Worm (Caenorhabditis elegans) whole organism, L2 larva: ENCODE results near the gene pssy-1.
"Not testable (repeated sequence)": the region's sequence is repeated elsewhere in the genome, so short reads cannot be mapped to it uniquely, and the experiment has no call there.

Experiments used
- C34F6.9 ChIP-seq: fragments of 150-350 bp; optimal IDR thresholded peaks from 2 replicates; lab custom pipeline; 2014; ENCODE audit warnings: missing biosample characterization, missing genetic modification characterization
- F13H6.1 ChIP-seq: sonication (generic microtip); optimal IDR thresholded peaks from 2 replicates; lab custom pipeline; 2016; ENCODE audit warnings: missing genetic modification characterization, missing compliant biosample characterization
- R02D3.7 ChIP-seq: fragments of 150-350 bp; optimal IDR thresholded peaks from 2 replicates; lab custom pipeline; 2014; ENCODE audit warnings: missing biosample characterization, missing genetic modification characterization
- ZK546.5 ChIP-seq: sonication (generic microtip); optimal IDR thresholded peaks from 2 replicates; lab custom pipeline; 2017; ENCODE audit warnings: missing biosample characterization, missing genetic modification characterization
- alr-1 ChIP-seq: fragments of 150-350 bp; optimal IDR thresholded peaks from 2 replicates; lab custom pipeline; 2014; ENCODE audit warnings: missing biosample characterization, missing genetic modification characterization
- aly-2 ChIP-seq: fragments of 150-350 bp; optimal IDR thresholded peaks from 2 replicates; lab custom pipeline; 2014; ENCODE audit warnings: missing biosample characterization, missing genetic modification characterization
- blmp-1 ChIP-seq: sonication (generic microtip); optimal IDR thresholded peaks from 2 replicates; lab custom pipeline; 2017; ENCODE audit warnings: missing genetic modification characterization, mild to moderate bottlenecking, missing compliant biosample characterization, antibody characterized with exemption, moderate library complexity; ENCODE audit not compliant: insufficient read depth
- ceh-16 ChIP-seq: fragments of 150-350 bp; optimal IDR thresholded peaks from 2 replicates; lab custom pipeline; 2014; ENCODE audit warnings: missing biosample characterization, missing genetic modification characterization
- ceh-82 ChIP-seq: fragments of 150-350 bp; optimal IDR thresholded peaks from 2 replicates; lab custom pipeline; 2014; ENCODE audit warnings: missing biosample characterization, missing genetic modification characterization
- crh-2 ChIP-seq: sonication (generic microtip); optimal IDR thresholded peaks from 2 replicates; lab custom pipeline; 2017; ENCODE audit warnings: missing biosample characterization, missing genetic modification characterization
- elt-1 ChIP-seq: fragments of 150-350 bp; optimal IDR thresholded peaks from 2 replicates; lab custom pipeline; 2014; ENCODE audit warnings: missing biosample characterization, missing genetic modification characterization
- elt-3 ChIP-seq: sonication (generic microtip); optimal IDR thresholded peaks from 2 replicates; lab custom pipeline; 2017; ENCODE audit warnings: missing biosample characterization, missing genetic modification characterization
- fos-1 ChIP-seq: fragments of 150-350 bp; optimal IDR thresholded peaks from 2 replicates; lab custom pipeline; 2014; ENCODE audit warnings: missing biosample characterization, missing genetic modification characterization
- gmeb-1 ChIP-seq: fragments of 150-350 bp; optimal IDR thresholded peaks from 2 replicates; lab custom pipeline; 2014; ENCODE audit warnings: missing biosample characterization, missing genetic modification characterization
- lin-11 ChIP-seq: fragments of 150-350 bp; sonication (generic microtip); optimal IDR thresholded peaks from 2 replicates; lab custom pipeline; 2014; ENCODE audit warnings: missing biosample characterization, missing genetic modification characterization, inconsistent platforms, mixed read lengths
- lin-13 ChIP-seq: fragments of 150-350 bp; optimal IDR thresholded peaks from 2 replicates; lab custom pipeline; 2014; ENCODE audit warnings: missing biosample characterization, missing genetic modification reagents, missing genetic modification characterization
- lsy-2 ChIP-seq, 2 experiments: fragments of 150-350 bp in 1 of 2; sonication (generic microtip) in 1 of 2; optimal IDR thresholded peaks; 2 replicates each; lab custom pipeline; 2014 to 2017; ENCODE audit warnings: missing biosample characterization in 2 of 2, missing genetic modification characterization in 2 of 2
- mbf-1 ChIP-seq: sonication (generic microtip); optimal IDR thresholded peaks from 2 replicates; lab custom pipeline; 2017; ENCODE audit warnings: missing biosample characterization, missing genetic modification characterization
- mdl-1 ChIP-seq, 2 experiments: fragments of 150-350 bp in 1 of 2; sonication (generic microtip) in 1 of 2; optimal IDR thresholded peaks; 2 replicates each; lab custom pipeline; 2017; ENCODE audit warnings: missing biosample characterization in 2 of 2, missing genetic modification characterization in 2 of 2
- nhr-10 ChIP-seq: sonication (generic microtip); optimal IDR thresholded peaks from 2 replicates; lab custom pipeline; 2017; ENCODE audit warnings: missing biosample characterization, missing genetic modification characterization
- nhr-11 ChIP-seq: fragments of 150-350 bp; optimal IDR thresholded peaks from 2 replicates; lab custom pipeline; 2014; ENCODE audit warnings: missing biosample characterization, missing genetic modification characterization
- nhr-12 ChIP-seq: fragments of 150-350 bp; optimal IDR thresholded peaks from 2 replicates; lab custom pipeline; 2014; ENCODE audit warnings: missing biosample characterization, missing genetic modification characterization
- nhr-129 ChIP-seq: fragments of 150-350 bp; optimal IDR thresholded peaks from 2 replicates; lab custom pipeline; 2014; ENCODE audit warnings: missing biosample characterization, missing genetic modification characterization
- nhr-21 ChIP-seq: fragments of 150-350 bp; optimal IDR thresholded peaks from 2 replicates; lab custom pipeline; 2014; ENCODE audit warnings: missing biosample characterization, missing genetic modification characterization
- nhr-23 ChIP-seq: fragments of 150-350 bp; optimal IDR thresholded peaks from 2 replicates; lab custom pipeline; 2014; ENCODE audit warnings: missing biosample characterization, missing genetic modification reagents, missing genetic modification characterization
- nhr-25 ChIP-seq: fragments of 150-350 bp; sonication (generic microtip); optimal IDR thresholded peaks from 3 replicates; lab custom pipeline; 2014; ENCODE audit warnings: missing biosample characterization, missing genetic modification characterization
- nhr-6 ChIP-seq: fragments of 150-350 bp; optimal IDR thresholded peaks from 2 replicates; lab custom pipeline; 2014; ENCODE audit warnings: missing biosample characterization, missing genetic modification characterization
- nhr-77 ChIP-seq: fragments of 150-350 bp; optimal IDR thresholded peaks from 2 replicates; lab custom pipeline; 2014; ENCODE audit warnings: missing biosample characterization, missing genetic modification characterization
- peb-1 ChIP-seq: fragments of 150-350 bp; optimal IDR thresholded peaks from 2 replicates; lab custom pipeline; 2014; ENCODE audit warnings: missing biosample characterization, missing genetic modification characterization
- sem-4 ChIP-seq: fragments of 150-350 bp; optimal IDR thresholded peaks from 2 replicates; lab custom pipeline; 2014; ENCODE audit warnings: missing biosample characterization, missing genetic modification reagents, missing genetic modification characterization
- skn-1 ChIP-seq: sonication (generic microtip); optimal IDR thresholded peaks from 2 replicates; lab custom pipeline; 2017; ENCODE audit warnings: missing biosample characterization, missing genetic modification characterization
- sma-9 ChIP-seq, 2 experiments: fragments of 150-350 bp in 1 of 2; sonication (generic microtip) in 1 of 2; optimal IDR thresholded peaks; 2 replicates each; lab custom pipeline; 2014 to 2016; ENCODE audit warnings: missing genetic modification characterization in 2 of 2, mild to moderate bottlenecking in 1 of 2, missing biosample characterization in 1 of 2, missing compliant biosample characterization in 1 of 2, missing genetic modification reagents in 1 of 2, moderate library complexity in 1 of 2
- snpc-4 ChIP-seq: fragments of 150-350 bp; optimal IDR thresholded peaks from 2 replicates; lab custom pipeline; 2014; ENCODE audit warnings: missing biosample characterization, missing genetic modification characterization
- unc-39 ChIP-seq: fragments of 150-350 bp; optimal IDR thresholded peaks from 2 replicates; lab custom pipeline; 2014; ENCODE audit warnings: missing biosample characterization, missing genetic modification characterization
- unc-55 ChIP-seq: fragments of 150-350 bp; sonication (generic microtip); optimal IDR thresholded peaks from 3 replicates; lab custom pipeline; 2014; ENCODE audit warnings: missing biosample characterization, missing genetic modification reagents, missing genetic modification characterization
- unc-62 ChIP-seq: fragments of 150-350 bp; optimal IDR thresholded peaks from 2 replicates; lab custom pipeline; 2014; ENCODE audit warnings: missing biosample characterization, missing genetic modification reagents, missing genetic modification characterization
- zag-1 ChIP-seq: fragments of 150-350 bp; optimal IDR thresholded peaks from 2 replicates; lab custom pipeline; 2014; ENCODE audit warnings: missing biosample characterization, missing genetic modification characterization
- ztf-4 ChIP-seq: fragments of 150-350 bp; optimal IDR thresholded peaks from 2 replicates; lab custom pipeline; 2014; ENCODE audit warnings: missing biosample characterization, missing genetic modification characterization

pssy-1 gene

ce11 chrX:9948963-9949362, 16.4 kb upstream of the pssy-1 start, which contains the start of gene nas-37:
Gene nas-37 (minus strand): TSS chrX:9949063.
- TF ChIP-seq peb-1 (tag; lab: Kevin White, UChicago) (no peak), F13H6.1 (tag; lab: Kevin White, UChicago) (no peak), alr-1 (tag; lab: Kevin White, UChicago) (no peak), unc-55 (GFP tag; lab: Kevin White, UChicago) (no peak), nhr-21 (tag; lab: Kevin White, UChicago) (no peak), lin-11 (tag; lab: Kevin White, UChicago) (no peak), snpc-4 (no peak)

DNA sequence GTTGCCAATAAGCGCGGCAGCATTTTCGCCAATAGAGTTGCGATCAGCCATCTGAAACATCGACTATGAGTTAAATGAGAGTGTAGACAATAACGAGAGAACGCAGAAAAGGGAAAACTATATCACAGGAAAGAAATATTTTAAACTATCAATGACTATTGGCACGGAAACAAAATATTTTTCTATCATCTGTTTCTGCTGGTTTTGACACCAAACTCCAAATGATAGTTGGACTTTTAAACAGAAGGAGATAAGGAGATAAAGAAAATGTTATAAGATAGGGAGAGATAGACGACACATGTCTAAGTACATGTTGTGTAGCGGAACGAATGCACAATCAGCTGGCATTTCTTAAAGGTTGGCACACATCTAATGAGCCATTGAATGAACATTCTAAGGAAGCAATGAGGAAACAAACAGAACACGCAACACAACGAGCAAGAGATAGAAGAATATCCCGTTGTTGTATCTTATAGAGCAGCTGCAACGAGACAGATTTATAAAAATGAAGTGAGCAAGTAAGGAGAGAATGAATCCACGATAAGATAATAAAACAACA, 10.8 kb upstream of the pssy-1 start, which contains the start of gene cysl-1:
Gene cysl-1 (minus strand): TSS at position 51 of the 559 bp plus-strand sequence.
- TF ChIP-seq sma-9 (GFP tag; optimal IDR thresholded peaks at IDR 0.05; lab: Kevin White, UChicago) (peak; percentile 84), sma-9 (tag; optimal IDR thresholded peaks at IDR 0.05; lab: Kevin White, UChicago) (no peak), snpc-4 (no peak), lsy-2 (tag; optimal IDR thresholded peaks at IDR 0.05; lab: Kevin White, UChicago) (peak in 1 of 2 experiments; percentile 7), alr-1 (tag; lab: Kevin White, UChicago) (no peak), ztf-4 (tag; lab: Kevin White, UChicago) (peak; percentile 50), F13H6.1 (tag; lab: Kevin White, UChicago) (peak; percentile 56), fos-1 (tag; lab: Kevin White, UChicago) (no peak), unc-62 (no peak)

- TF ChIP-seq elt-3 (tag; lab: Kevin White, UChicago) (no peak), lsy-2 (tag; optimal IDR thresholded peaks at IDR 0.05; lab: Kevin White, UChicago) (no peak), ceh-16 (tag; lab: Kevin White, UChicago) (no peak), skn-1 (no peak), nhr-129 (tag; lab: Kevin White, UChicago) (no peak)
These were observed 9.3 kb upstream of the pssy-1 start for ce11 chrX:9956052-9956451.

- TF ChIP-seq lsy-2 (tag; optimal IDR thresholded peaks at IDR 0.05; lab: Kevin White, UChicago) = peak in 1 of 2 experiments; percentile 3
- TF ChIP-seq mdl-1 (tag; optimal IDR thresholded peaks at IDR 0.05; lab: Kevin White, UChicago) = peak; percentile 22 to 23
- TF ChIP-seq sma-9 (GFP tag; optimal IDR thresholded peaks at IDR 0.05; lab: Kevin White, UChicago) = peak; percentile 39
- TF ChIP-seq sma-9 (tag; optimal IDR thresholded peaks at IDR 0.05; lab: Kevin White, UChicago) = not testable (repeated sequence)
- TF ChIP-seq unc-55 (GFP tag; lab: Kevin White, UChicago) = peak; percentile 36
- peak; percentile 42 for TF ChIP-seq C34F6.9 (tag; lab: Kevin White, UChicago)
- TF ChIP-seq, all 48 proteins: peak for 5; not testable (repeated sequence) for 43
These were observed 8.9 kb upstream of the pssy-1 start for ce11 chrX:9956537-9956936.

- no peak for TF ChIP-seq unc-39 (tag; lab: Kevin White, UChicago)
- TF ChIP-seq mbf-1 = no peak
- TF ChIP-seq elt-1 (tag; lab: Kevin White, UChicago) = no peak
- TF ChIP-seq unc-55 (GFP tag; lab: Kevin White, UChicago) = no peak
- TF ChIP-seq skn-1 = no peak
- TF ChIP-seq F13H6.1 (tag; lab: Kevin White, UChicago) = no peak
- TF ChIP-seq nhr-129 (tag; lab: Kevin White, UChicago) = no peak
- no peak for TF ChIP-seq ztf-4 (tag; lab: Kevin White, UChicago)
- TF ChIP-seq nhr-6 (tag; lab: Kevin White, UChicago) = no peak
- TF ChIP-seq ceh-82 (tag; lab: Kevin White, UChicago) = no peak
- TF ChIP-seq sem-4 (tag; lab: Kevin White, UChicago) = no peak
- TF ChIP-seq ZK546.5 (tag; lab: Kevin White, UChicago) = no peak
- no peak for TF ChIP-seq blmp-1
- TF ChIP-seq ceh-16 (tag; lab: Kevin White, UChicago) = no peak
- TF ChIP-seq nhr-25 (tag; lab: Kevin White, UChicago) = no peak
These were observed 7.9 kb upstream of the pssy-1 start for ce11 chrX:9957449-9957848.

ce11 chrX:9958561-9958960, 6.8 kb upstream of the pssy-1 start, which contains the start of gene ZC506.1:
Gene ZC506.1 (plus strand): TSS chrX:9958960.
- TF ChIP-seq zag-1 (peak; percentile 96), fos-1 (tag; lab: Kevin White, UChicago) (peak; percentile 96), nhr-10 (tag; lab: Kevin White, UChicago) (no peak), ztf-4 (tag; lab: Kevin White, UChicago) (peak; percentile 88), lin-11 (tag; lab: Kevin White, UChicago) (peak; percentile 91), lsy-2 (tag; optimal IDR thresholded peaks at IDR 0.05; lab: Kevin White, UChicago) (peak; percentile 61 to 92), snpc-4 (peak; percentile 75), lin-13 (GFP tag; lab: Kevin White, UChicago) (peak; percentile 91), nhr-129 (tag; lab: Kevin White, UChicago) (peak; percentile 99), nhr-12 (tag; lab: Kevin White, UChicago) (no peak), elt-3 (tag; lab: Kevin White, UChicago) (no peak), ZK546.5 (tag; lab: Kevin White, UChicago) (no peak), mbf-1 (peak; percentile 12), unc-62 (peak; percentile 61), gmeb-1 (tag; lab: Kevin White, UChicago) (peak; percentile 78), nhr-21 (tag; lab: Kevin White, UChicago) (peak; percentile 78), C34F6.9 (tag; lab: Kevin White, UChicago) (peak; percentile 98), nhr-11 (peak; percentile 55), R02D3.7 (no peak), alr-1 (tag; lab: Kevin White, UChicago) (peak; percentile 6), aly-2 (tag; lab: Kevin White, UChicago) (no peak), nhr-23 (no peak), nhr-77 (tag; lab: Kevin White, UChicago) (peak; percentile 25), peb-1 (tag; lab: Kevin White, UChicago) (peak; percentile 2), crh-2 (peak; percentile 98), blmp-1 (peak; percentile 61)
